Fruit fly (Drosophila melanogaster): ENCODE measurements around the gene CG13713.

The CG13713 gene

dm6 chr3L:4684622-4685276 is 12.7 kb upstream of the CG13713 start:
- TF ChIP-seq CG3065 (GFP tag; optimal IDR thresholded peaks at IDR 0.05): no peak
- peak; percentile 73 for TF ChIP-seq Hr39 (optimal IDR thresholded peaks at IDR 0.05)
- TF ChIP-seq CG11456 (GFP tag; IDR thresholded peaks at IDR 0.05): 0 out of 3 replicates have a peak, but pooled peaks have one; percentile 37
- TF ChIP-seq CG14441 (GFP tag; IDR thresholded peaks at IDR 0.05): no peak
- peak in 1 of 2 experiments; percentile 71 for TF ChIP-seq Hr78 (GFP tag; optimal IDR thresholded peaks at IDR 0.05)
- TF ChIP-seq CG17361 (GFP tag; IDR thresholded peaks at IDR 0.05): no peak
- peak; percentile 64 for TF ChIP-seq cwo (GFP tag; optimal IDR thresholded peaks at IDR 0.05)

DNA sequence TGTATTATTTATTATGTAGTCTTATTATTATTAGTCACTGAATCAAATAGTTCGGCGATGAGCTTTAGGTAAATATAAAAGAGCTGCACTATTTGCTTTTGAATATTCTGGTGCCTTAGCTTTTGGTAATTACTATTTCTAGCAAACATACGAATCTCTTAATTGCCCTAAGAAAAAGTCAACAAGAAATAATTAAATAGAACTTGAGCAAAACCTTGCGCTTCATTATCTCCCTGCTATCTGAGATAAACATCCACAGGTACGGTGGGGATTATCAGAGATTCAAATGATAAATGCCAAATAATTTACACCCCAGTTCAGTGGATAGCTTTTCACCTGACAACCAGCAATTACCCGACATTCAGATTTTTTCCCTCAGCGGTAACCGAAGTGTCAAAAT is 11.4 kb upstream of the CG13713 start:
- TF ChIP-seq D (optimal IDR thresholded peaks at IDR 0.05) (no peak), D (GFP tag; optimal IDR thresholded peaks at IDR 0.05) (no peak), PHDP (tag; optimal IDR thresholded peaks at IDR 0.05) (peak; percentile 16), CG15269 (tag; optimal IDR thresholded peaks at IDR 0.05) (peak; percentile 17), sens (GFP tag) (peak; percentile 52), gcm2 (GFP tag; optimal IDR thresholded peaks at IDR 0.05) (no peak), yki (optimal IDR thresholded peaks at IDR 0.05) (no peak), CG2678 (tag; optimal IDR thresholded peaks at IDR 0.05) (peak; percentile 8)

DNA sequence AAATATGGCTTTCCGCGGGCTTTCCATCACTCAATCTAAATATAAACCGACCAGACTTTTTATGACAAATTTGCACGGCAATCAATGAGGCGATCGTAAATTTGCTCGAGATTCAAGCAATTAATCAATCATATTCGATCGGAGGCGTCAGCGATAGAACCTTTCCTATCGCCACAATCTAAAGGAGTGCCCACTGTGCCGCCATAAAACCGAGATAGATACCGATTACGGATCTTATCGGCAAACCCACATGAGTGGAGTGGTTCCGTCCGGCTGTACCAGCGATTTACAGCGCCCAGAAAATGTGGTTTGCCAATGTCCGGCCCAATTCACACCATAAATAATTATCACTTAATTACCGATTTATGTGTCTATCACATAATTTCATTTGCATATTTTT is 10.8 kb upstream of the CG13713 start:
- peak; percentile 67 for TF ChIP-seq exex (tag; optimal IDR thresholded peaks at IDR 0.05)
- TF ChIP-seq CG14014 (GFP tag; IDR thresholded peaks at IDR 0.05): 0 out of 2 replicates have a peak, but pooled peaks have one; percentile 31
- TF ChIP-seq chinmo (GFP tag; IDR thresholded peaks at IDR 0.05; ENCODE audit: partially characterized antibody): 0 out of 4 replicates have a peak, but pooled peaks have one; percentile 14
- no peak for TF ChIP-seq gem (tag; optimal IDR thresholded peaks at IDR 0.05)
- TF ChIP-seq trh (GFP tag; optimal IDR thresholded peaks at IDR 0.05): no peak
- TF ChIP-seq vnd (GFP tag; IDR thresholded peaks at IDR 0.05; ENCODE audit: partially characterized antibody): no peak
- TF ChIP-seq CG4820 (GFP tag; optimal IDR thresholded peaks at IDR 0.05): no peak
- TF ChIP-seq GATAe (GFP tag; conservative IDR thresholded peaks at IDR 0.05): peak; percentile 49; the same call in 1 of the 2 replicates
- TF ChIP-seq Fer2 (tag; optimal IDR thresholded peaks at IDR 0.05): no peak
- TF ChIP-seq emc (GFP tag; optimal IDR thresholded peaks at IDR 0.05): no peak
- TF ChIP-seq CG32767 (GFP tag; IDR thresholded peaks at IDR 0.05): no peak
- TF ChIP-seq CG8290 (GFP tag; optimal IDR thresholded peaks at IDR 0.05): no peak
- TF ChIP-seq CG8290 (tag; optimal IDR thresholded peaks at IDR 0.05): peak in 1 of 2 experiments; percentile 14
- peak; percentile 12 for TF ChIP-seq gro (GFP tag; optimal IDR thresholded peaks at IDR 0.05)
- TF ChIP-seq CG12942 (GFP tag; optimal IDR thresholded peaks at IDR 0.05): no peak
- peak; percentile 18 for TF ChIP-seq lab (GFP tag; optimal IDR thresholded peaks at IDR 0.05)
- peak; percentile 72 for TF ChIP-seq sug (tag; optimal IDR thresholded peaks at IDR 0.05)

DNA sequence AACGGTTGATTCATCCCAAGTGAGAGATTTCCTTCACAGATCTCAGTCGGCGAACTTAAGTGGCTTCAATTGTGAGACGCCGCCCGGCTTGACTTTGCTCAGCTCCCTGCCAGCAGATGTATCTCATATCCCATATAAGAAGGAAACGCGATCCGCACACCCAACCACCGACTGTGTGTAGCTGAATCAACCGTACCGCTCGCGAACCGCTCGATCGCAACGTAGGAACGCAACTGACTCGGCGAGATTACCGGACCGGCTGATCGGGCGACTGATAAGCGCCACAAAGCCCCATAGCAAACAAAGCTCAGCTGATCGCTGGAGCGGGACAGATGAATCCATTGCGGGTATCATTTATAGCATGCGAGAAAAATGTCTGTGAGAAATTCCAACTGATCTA is 10.3 kb upstream of the CG13713 start, which contains the start of gene axo:
Gene axo, minus strand, starts transcription at position 185 of the 400 bp plus-strand sequence.
- TF ChIP-seq Med (GFP tag): peak; percentile 57
- TF ChIP-seq Jarid2 (GFP tag; optimal IDR thresholded peaks at IDR 0.05): peak; percentile 20
- peak; percentile 17; the same call in 1 of the 2 replicates for TF ChIP-seq CG13287 (GFP tag; IDR thresholded peaks at IDR 0.05; ENCODE audit: partially characterized antibody)
- TF ChIP-seq gem (tag; optimal IDR thresholded peaks at IDR 0.05): no peak
- no peak for TF ChIP-seq stc (GFP tag; IDR thresholded peaks at IDR 0.05)
- TF ChIP-seq CG8290 (GFP tag; optimal IDR thresholded peaks at IDR 0.05): no peak
- TF ChIP-seq CG8290 (tag; optimal IDR thresholded peaks at IDR 0.05): peak in 1 of 2 experiments; percentile 9
- no peak for TF ChIP-seq Hmr (GFP tag; optimal IDR thresholded peaks at IDR 0.05)
- peak in 1 of 2 experiments; percentile 45 for TF ChIP-seq crp (GFP tag; optimal IDR thresholded peaks at IDR 0.05)
- TF ChIP-seq CG5180 (GFP tag; optimal IDR thresholded peaks at IDR 0.05): peak; percentile 55
- no peak for TF ChIP-seq CG4820 (GFP tag; optimal IDR thresholded peaks at IDR 0.05)
- no peak for TF ChIP-seq CG4617 (GFP tag; optimal IDR thresholded peaks at IDR 0.05; ENCODE audit: borderline replicate concordance)
- TF ChIP-seq bbx (GFP tag; IDR thresholded peaks at IDR 0.05; ENCODE audit: partially characterized antibody): no peak
- TF ChIP-seq CG11560 (tag; IDR thresholded peaks at IDR 0.05): no peak
- 0 out of 2 replicates have a peak, but pooled peaks have one; percentile 9 for TF ChIP-seq amos (GFP tag; IDR thresholded peaks at IDR 0.05; ENCODE audit: partially characterized antibody)
- peak; percentile 44 for TF ChIP-seq Deaf1 (tag; optimal IDR thresholded peaks at IDR 0.05)

Measured in whole organism, embryonic.